Worm (Caenorhabditis elegans) whole organism, mixed stage, embryonic: Measurements from ENCODE around the gene trk-1.

ENCODE experiments used
- M03D4.4 ChIP-seq: sonication (generic microtip); optimal IDR thresholded peaks from 2 replicates; lab custom pipeline; 2017; ENCODE audit warnings: mild to moderate bottlenecking, missing genetic modification characterization, missing compliant biosample characterization
- bed-3 ChIP-seq: fragments of 200-800 bp; sonication (Bioruptor generic); optimal IDR thresholded peaks from 3 replicates; lab custom pipeline; 2018; ENCODE audit warnings: mild to moderate bottlenecking, missing genetic modification characterization, moderate library complexity, missing compliant biosample characterization
- blmp-1 ChIP-seq: fragments of 150-350 bp; optimal IDR thresholded peaks from 2 replicates; lab custom pipeline; 2014; ENCODE audit warnings: missing biosample characterization, missing genetic modification characterization
- ceh-39 ChIP-seq: fragments of 150-350 bp; optimal IDR thresholded peaks from 2 replicates; lab custom pipeline; 2014; ENCODE audit warnings: missing biosample characterization, missing genetic modification characterization
- ces-1 ChIP-seq: fragments of 150-350 bp; optimal IDR thresholded peaks from 2 replicates; lab custom pipeline; 2014; ENCODE audit warnings: missing biosample characterization, missing genetic modification reagents, missing genetic modification characterization
- elt-1 ChIP-seq: sonication (generic microtip); optimal IDR thresholded peaks from 2 replicates; lab custom pipeline; 2017; ENCODE audit warnings: missing genetic modification characterization, mild to moderate bottlenecking, missing compliant biosample characterization, antibody characterized with exemption, moderate library complexity, borderline replicate concordance; ENCODE audit not compliant: insufficient read depth
- lin-13 ChIP-seq: fragments of 150-350 bp; optimal IDR thresholded peaks from 2 replicates; lab custom pipeline; 2014; ENCODE audit warnings: missing biosample characterization, missing genetic modification characterization
- lsy-2 ChIP-seq: fragments of 150-350 bp; optimal IDR thresholded peaks from 2 replicates; lab custom pipeline; 2014; ENCODE audit warnings: missing biosample characterization, missing genetic modification characterization
- mep-1 ChIP-seq: fragments of 150-350 bp; optimal IDR thresholded peaks from 2 replicates; lab custom pipeline; 2017; ENCODE audit warnings: missing biosample characterization, missing genetic modification reagents, missing genetic modification characterization, inconsistent platforms
- nhr-12 ChIP-seq: fragments of 150-350 bp; optimal IDR thresholded peaks from 2 replicates; lab custom pipeline; 2014; ENCODE audit warnings: missing biosample characterization, missing genetic modification characterization
- nhr-76 ChIP-seq: sonication (generic microtip); optimal IDR thresholded peaks from 2 replicates; lab custom pipeline; 2017; ENCODE audit warnings: missing biosample characterization, missing genetic modification characterization
- pha-4 ChIP-seq: fragments of 150-350 bp; optimal IDR thresholded peaks from 2 replicates; lab custom pipeline; 2018; ENCODE audit warnings: missing biosample characterization, missing genetic modification reagents, missing genetic modification characterization
- unc-120 ChIP-seq: sonication (generic microtip); optimal IDR thresholded peaks from 2 replicates; lab custom pipeline; 2017; ENCODE audit warnings: missing genetic modification characterization, missing compliant biosample characterization; ENCODE audit not compliant: poor library complexity, severe bottlenecking
- unc-39 ChIP-seq: fragments of 150-350 bp; optimal IDR thresholded peaks from 2 replicates; lab custom pipeline; 2014; ENCODE audit warnings: missing biosample characterization, missing genetic modification characterization

ce11 chrX:8996496-8997116 is 45.8 kb upstream of the trk-1 start:
- TF ChIP-seq M03D4.4 (no peak), bed-3 (GFP tag; lab: Kevin White, UChicago) (no peak), blmp-1 (tag; lab: Kevin White, UChicago) (no peak), pha-4 (tag; lab: Kevin White, UChicago) (no peak), nhr-76 (tag; lab: Kevin White, UChicago) (no peak), elt-1 (no peak), unc-120 (tag; lab: Kevin White, UChicago) (no peak), lin-13 (tag; lab: Kevin White, UChicago) (no peak), unc-39 (tag; lab: Kevin White, UChicago) (no peak), lsy-2 (tag; lab: Kevin White, UChicago) (no peak), mep-1 (tag; lab: Kevin White, UChicago) (no peak), ces-1 (GFP tag; lab: Kevin White, UChicago) (peak; percentile 58), nhr-12 (no peak), ceh-39 (no peak)
